Worm (Caenorhabditis elegans) whole organism, L2 larva: ENCODE results near the gene cyp-37B1.
A peak's percentile ranks its signal among the peaks of the same experiment; 100 is the strongest.

Experiments
- F13H6.1 ChIP-seq: sonication (generic microtip); optimal IDR thresholded peaks from 2 replicates; lab custom pipeline; 2016; ENCODE audit warnings: missing genetic modification characterization, missing compliant biosample characterization
- Y55F3AM.14 ChIP-seq: fragments of 200-800 bp; sonication (Bioruptor generic); optimal IDR thresholded peaks from 2 replicates; lab custom pipeline; 2018; ENCODE audit warnings: mild to moderate bottlenecking, missing genetic modification characterization, missing compliant biosample characterization
- ZK546.5 ChIP-seq: sonication (generic microtip); optimal IDR thresholded peaks from 2 replicates; lab custom pipeline; 2017; ENCODE audit warnings: missing biosample characterization, missing genetic modification characterization
- aly-2 ChIP-seq: fragments of 150-350 bp; optimal IDR thresholded peaks from 2 replicates; lab custom pipeline; 2014; ENCODE audit warnings: missing biosample characterization, missing genetic modification characterization
- ama-1 ChIP-seq: fragments of 150-350 bp; optimal IDR thresholded peaks from 2 replicates; lab custom pipeline; 2018; ENCODE audit warnings: inconsistent platforms
- blmp-1 ChIP-seq: sonication (generic microtip); optimal IDR thresholded peaks from 2 replicates; lab custom pipeline; 2017; ENCODE audit warnings: missing genetic modification characterization, mild to moderate bottlenecking, missing compliant biosample characterization, antibody characterized with exemption, moderate library complexity; ENCODE audit not compliant: insufficient read depth
- ceh-16 ChIP-seq: fragments of 150-350 bp; optimal IDR thresholded peaks from 2 replicates; lab custom pipeline; 2014; ENCODE audit warnings: missing biosample characterization, missing genetic modification characterization
- ceh-82 ChIP-seq: fragments of 150-350 bp; optimal IDR thresholded peaks from 2 replicates; lab custom pipeline; 2014; ENCODE audit warnings: missing biosample characterization, missing genetic modification characterization
- crh-2 ChIP-seq: sonication (generic microtip); optimal IDR thresholded peaks from 2 replicates; lab custom pipeline; 2017; ENCODE audit warnings: missing biosample characterization, missing genetic modification characterization
- elt-1 ChIP-seq: fragments of 150-350 bp; optimal IDR thresholded peaks from 2 replicates; lab custom pipeline; 2014; ENCODE audit warnings: missing biosample characterization, missing genetic modification characterization
- fos-1 ChIP-seq: fragments of 150-350 bp; optimal IDR thresholded peaks from 2 replicates; lab custom pipeline; 2014; ENCODE audit warnings: missing biosample characterization, missing genetic modification characterization
- gmeb-1 ChIP-seq: fragments of 150-350 bp; optimal IDR thresholded peaks from 2 replicates; lab custom pipeline; 2014; ENCODE audit warnings: missing biosample characterization, missing genetic modification characterization
- lin-11 ChIP-seq: fragments of 150-350 bp; sonication (generic microtip); optimal IDR thresholded peaks from 2 replicates; lab custom pipeline; 2014; ENCODE audit warnings: missing biosample characterization, missing genetic modification characterization, inconsistent platforms, mixed read lengths
- lin-39 ChIP-seq: fragments of 150-350 bp; optimal IDR thresholded peaks from 2 replicates; lab custom pipeline; 2014; ENCODE audit warnings: missing biosample characterization, missing genetic modification reagents, missing genetic modification characterization
- mab-5 ChIP-seq: fragments of 150-350 bp; optimal IDR thresholded peaks from 2 replicates; lab custom pipeline; 2014; ENCODE audit warnings: missing biosample characterization, missing genetic modification characterization
- mbf-1 ChIP-seq: sonication (generic microtip); optimal IDR thresholded peaks from 2 replicates; lab custom pipeline; 2017; ENCODE audit warnings: missing biosample characterization, missing genetic modification characterization
- mdl-1 ChIP-seq, 2 experiments: fragments of 150-350 bp in 1 of 2; sonication (generic microtip) in 1 of 2; optimal IDR thresholded peaks; 2 replicates each; lab custom pipeline; 2017; ENCODE audit warnings: missing biosample characterization in 2 of 2, missing genetic modification characterization in 2 of 2
- nhr-11 ChIP-seq: fragments of 150-350 bp; optimal IDR thresholded peaks from 2 replicates; lab custom pipeline; 2014; ENCODE audit warnings: missing biosample characterization, missing genetic modification characterization
- nhr-129 ChIP-seq: fragments of 150-350 bp; optimal IDR thresholded peaks from 2 replicates; lab custom pipeline; 2014; ENCODE audit warnings: missing biosample characterization, missing genetic modification characterization
- nhr-23 ChIP-seq: fragments of 150-350 bp; optimal IDR thresholded peaks from 2 replicates; lab custom pipeline; 2014; ENCODE audit warnings: missing biosample characterization, missing genetic modification reagents, missing genetic modification characterization
- nhr-237 ChIP-seq: fragments of 150-350 bp; optimal IDR thresholded peaks from 2 replicates; lab custom pipeline; 2014; ENCODE audit warnings: missing biosample characterization, missing genetic modification characterization
- nhr-6 ChIP-seq: fragments of 150-350 bp; optimal IDR thresholded peaks from 2 replicates; lab custom pipeline; 2014; ENCODE audit warnings: missing biosample characterization, missing genetic modification characterization
- nhr-77 ChIP-seq: fragments of 150-350 bp; optimal IDR thresholded peaks from 2 replicates; lab custom pipeline; 2014; ENCODE audit warnings: missing biosample characterization, missing genetic modification characterization
- peb-1 ChIP-seq: fragments of 150-350 bp; optimal IDR thresholded peaks from 2 replicates; lab custom pipeline; 2014; ENCODE audit warnings: missing biosample characterization, missing genetic modification characterization
- sem-4 ChIP-seq: fragments of 150-350 bp; optimal IDR thresholded peaks from 2 replicates; lab custom pipeline; 2014; ENCODE audit warnings: missing biosample characterization, missing genetic modification reagents, missing genetic modification characterization
- skn-1 ChIP-seq: sonication (generic microtip); optimal IDR thresholded peaks from 2 replicates; lab custom pipeline; 2017; ENCODE audit warnings: missing biosample characterization, missing genetic modification characterization
- sma-3 ChIP-seq: sonication (generic microtip); optimal IDR thresholded peaks from 2 replicates; lab custom pipeline; 2016; ENCODE audit warnings: missing genetic modification reagents, missing genetic modification characterization, missing compliant biosample characterization
- sma-9 ChIP-seq, 2 experiments: fragments of 150-350 bp in 1 of 2; sonication (generic microtip) in 1 of 2; optimal IDR thresholded peaks; 2 replicates each; lab custom pipeline; 2014 to 2016; ENCODE audit warnings: missing genetic modification characterization in 2 of 2, mild to moderate bottlenecking in 1 of 2, missing biosample characterization in 1 of 2, missing compliant biosample characterization in 1 of 2, missing genetic modification reagents in 1 of 2, moderate library complexity in 1 of 2
- snpc-4 ChIP-seq: fragments of 150-350 bp; optimal IDR thresholded peaks from 2 replicates; lab custom pipeline; 2014; ENCODE audit warnings: missing biosample characterization, missing genetic modification characterization
- zag-1 ChIP-seq: fragments of 150-350 bp; optimal IDR thresholded peaks from 2 replicates; lab custom pipeline; 2014; ENCODE audit warnings: missing biosample characterization, missing genetic modification characterization
- ztf-11 ChIP-seq: sonication (generic microtip); optimal IDR thresholded peaks from 2 replicates; lab custom pipeline; 2017; ENCODE audit warnings: missing biosample characterization, missing genetic modification characterization
- ztf-4 ChIP-seq: fragments of 150-350 bp; optimal IDR thresholded peaks from 2 replicates; lab custom pipeline; 2014; ENCODE audit warnings: missing biosample characterization, missing genetic modification characterization

The cyp-37B1 gene

ce11 chrV:16277918-16278317 lies at the start of gene cyp-37B1:
Gene cyp-37B1, plus strand, starts transcription at chrV:16278116.
- TF ChIP-seq lin-39, result no peak
- no peak for TF ChIP-seq nhr-237 (tag; lab: Kevin White, UChicago)
- TF ChIP-seq sma-9 (GFP tag; optimal IDR thresholded peaks at IDR 0.05; lab: Kevin White, UChicago), result peak; percentile 76
- no peak for TF ChIP-seq sma-9 (tag; optimal IDR thresholded peaks at IDR 0.05; lab: Kevin White, UChicago)
- TF ChIP-seq nhr-11, result no peak
- TF ChIP-seq ceh-16 (tag; lab: Kevin White, UChicago), result no peak
- no peak for TF ChIP-seq ZK546.5
- TF ChIP-seq fos-1 (tag; lab: Kevin White, UChicago), result peak; percentile 64
- TF ChIP-seq gmeb-1 (tag; lab: Kevin White, UChicago), result peak; percentile 45
- no peak for TF ChIP-seq blmp-1 (tag; lab: Kevin White, UChicago)
- no peak for TF ChIP-seq mbf-1 (tag; lab: Kevin White, UChicago)
- peak; percentile 10 for TF ChIP-seq crh-2

- TF ChIP-seq Y55F3AM.14 (GFP tag; lab: Kevin White, UChicago), result no peak
- no peak for TF ChIP-seq nhr-237 (tag; lab: Kevin White, UChicago)
- no peak for TF ChIP-seq nhr-77 (tag; lab: Kevin White, UChicago)
- TF ChIP-seq ceh-16 (tag; lab: Kevin White, UChicago), result no peak
- no peak for TF ChIP-seq F13H6.1 (tag; lab: Kevin White, UChicago)
- no peak for TF ChIP-seq nhr-6
- TF ChIP-seq crh-2, result no peak
- TF ChIP-seq nhr-23, result no peak
- no peak for TF ChIP-seq lin-39
- TF ChIP-seq mbf-1 (tag; lab: Kevin White, UChicago), result no peak
- no peak for TF ChIP-seq peb-1 (tag; lab: Kevin White, UChicago)
- TF ChIP-seq fos-1 (tag; lab: Kevin White, UChicago), result no peak
Observed at ce11 chrV:16229439-16229838, 48.5 kb upstream of the cyp-37B1 start.

- TF ChIP-seq ama-1 (no peak), lin-11 (tag; lab: Kevin White, UChicago) (no peak), peb-1 (tag; lab: Kevin White, UChicago) (no peak), crh-2 (no peak), snpc-4 (tag; lab: Kevin White, UChicago) (no peak), ceh-82 (tag; lab: Kevin White, UChicago) (no peak), mab-5 (tag; lab: Kevin White, UChicago) (no peak), nhr-23 (no peak), nhr-129 (tag; lab: Kevin White, UChicago) (no peak)
Observed at ce11 chrV:16229896-16230295, 48.0 kb upstream of the cyp-37B1 start, which contains the start of the genes F21H7.2 and F21H7.12. Gene F21H7.2, minus strand, starts transcription at chrV:16229996. Gene F21H7.12, plus strand, starts transcription at chrV:16230165.

DNA sequence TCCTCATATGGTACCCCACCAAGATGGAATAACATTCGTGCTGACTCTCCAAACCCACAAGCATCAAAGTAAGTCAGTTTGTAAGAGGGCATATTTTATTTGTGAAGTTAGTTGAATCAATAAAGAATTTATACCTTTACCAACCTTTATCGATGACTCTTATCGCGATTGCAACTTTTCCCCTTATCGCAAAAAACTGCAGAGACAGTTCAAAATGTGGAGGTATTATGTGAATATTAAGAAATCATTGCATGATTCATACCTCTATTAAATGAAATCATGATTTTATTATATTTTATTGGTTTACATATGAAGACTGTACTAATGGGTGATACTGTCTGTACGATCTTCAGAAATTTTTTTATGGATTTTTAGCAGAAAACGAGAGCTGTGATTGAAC lies 45.7 kb upstream of the cyp-37B1 start, which contains the start of gene gst-22:
Gene gst-22 (minus strand): TSS at position 103 of the 400 bp plus-strand sequence.
- TF ChIP-seq nhr-6, result no peak
- peak; percentile 10 for TF ChIP-seq skn-1 (tag; lab: Kevin White, UChicago)
- peak; percentile 5 for TF ChIP-seq gmeb-1 (tag; lab: Kevin White, UChicago)
- TF ChIP-seq snpc-4 (tag; lab: Kevin White, UChicago), result no peak
- TF ChIP-seq fos-1 (tag; lab: Kevin White, UChicago), result peak; percentile 99
- no peak for TF ChIP-seq ceh-16 (tag; lab: Kevin White, UChicago)
- TF ChIP-seq sma-9 (GFP tag; optimal IDR thresholded peaks at IDR 0.05; lab: Kevin White, UChicago), result peak; percentile 56
- no peak for TF ChIP-seq sma-9 (tag; optimal IDR thresholded peaks at IDR 0.05; lab: Kevin White, UChicago)

ce11 chrV:16233624-16234023 lies 44.3 kb upstream of the cyp-37B1 start, which contains the start of gene clec-233:
Gene clec-233, plus strand, starts transcription at chrV:16233924.
- TF ChIP-seq aly-2, result no peak
- no peak for TF ChIP-seq elt-1 (tag; lab: Kevin White, UChicago)
- TF ChIP-seq ZK546.5, result no peak
- TF ChIP-seq mdl-1 (tag; optimal IDR thresholded peaks at IDR 0.05; lab: Kevin White, UChicago), result no peak
- TF ChIP-seq sma-3 (GFP tag; lab: Kevin White, UChicago), result no peak
- no peak for TF ChIP-seq Y55F3AM.14 (GFP tag; lab: Kevin White, UChicago)
- TF ChIP-seq nhr-23, result no peak
- no peak for TF ChIP-seq nhr-237 (tag; lab: Kevin White, UChicago)
- TF ChIP-seq zag-1, result no peak
- TF ChIP-seq ztf-4 (tag; lab: Kevin White, UChicago), result no peak
- TF ChIP-seq gmeb-1 (tag; lab: Kevin White, UChicago), result no peak
- TF ChIP-seq lin-39, result no peak
- no peak for TF ChIP-seq ztf-11 (tag; lab: Kevin White, UChicago)
- TF ChIP-seq sem-4, result no peak
- no peak for TF ChIP-seq nhr-11
